Worm (Caenorhabditis elegans): Measurements from ENCODE around the gene C36C5.4.

- TF ChIP-seq ceh-91 (GFP tag; IDR thresholded peaks at IDR 0.05) (no peak), tbp1 (GFP tag; optimal IDR thresholded peaks at IDR 0.05) (no peak), zim-3 (tag; optimal IDR thresholded peaks at IDR 0.05) (no peak), nhr-179 (tag; optimal IDR thresholded peaks at IDR 0.05) (no peak), snpc-1.3 (tag; optimal IDR thresholded peaks at IDR 0.05; ENCODE audit: insufficient read depth) (no peak), F37B4.10 (GFP tag; IDR thresholded peaks at IDR 0.05) (no peak), mxl-1 (tag; optimal IDR thresholded peaks at IDR 0.05) (no peak), efl-1 (GFP tag; optimal IDR thresholded peaks at IDR 0.05) (no peak), pha-4 (tag; optimal IDR thresholded peaks at IDR 0.05) (no peak)
Measured at ce11 chrV:3195814-3196213, 29.5 kb downstream of the C36C5.4 start.

Measured in whole organism, young adult.